Worm (Caenorhabditis elegans) whole organism, mixed stage, embryonic: ENCODE results near the gene clec-203.

Source experiments
- M03D4.4 ChIP-seq: sonication (generic microtip); optimal IDR thresholded peaks from 2 replicates; lab custom pipeline; 2017; ENCODE audit warnings: mild to moderate bottlenecking, missing genetic modification characterization, missing compliant biosample characterization
- bed-3 ChIP-seq: fragments of 200-800 bp; sonication (Bioruptor generic); optimal IDR thresholded peaks from 3 replicates; lab custom pipeline; 2018; ENCODE audit warnings: mild to moderate bottlenecking, missing genetic modification characterization, moderate library complexity, missing compliant biosample characterization
- blmp-1 ChIP-seq: fragments of 150-350 bp; optimal IDR thresholded peaks from 2 replicates; lab custom pipeline; 2014; ENCODE audit warnings: missing biosample characterization, missing genetic modification characterization
- ceh-43 ChIP-seq: fragments of 200-800 bp; sonication (Bioruptor generic); optimal IDR thresholded peaks from 2 replicates; lab custom pipeline; 2018; ENCODE audit warnings: mild to moderate bottlenecking, missing genetic modification characterization, moderate library complexity, missing compliant biosample characterization
- ces-1 ChIP-seq: fragments of 150-350 bp; optimal IDR thresholded peaks from 2 replicates; lab custom pipeline; 2014; ENCODE audit warnings: missing biosample characterization, missing genetic modification reagents, missing genetic modification characterization
- cnd-1 ChIP-seq: fragments of 200-800 bp; sonication (Bioruptor generic); optimal IDR thresholded peaks from 2 replicates; lab custom pipeline; 2018; ENCODE audit warnings: mild to moderate bottlenecking, missing genetic modification characterization, missing compliant biosample characterization
- elt-1 ChIP-seq: sonication (generic microtip); optimal IDR thresholded peaks from 2 replicates; lab custom pipeline; 2017; ENCODE audit warnings: missing genetic modification characterization, mild to moderate bottlenecking, missing compliant biosample characterization, antibody characterized with exemption, moderate library complexity, borderline replicate concordance; ENCODE audit not compliant: insufficient read depth
- elt-3 ChIP-seq: fragments of 150-350 bp; optimal IDR thresholded peaks from 2 replicates; lab custom pipeline; 2014; ENCODE audit warnings: missing biosample characterization, missing genetic modification characterization
- flh-1 ChIP-seq: fragments of 200-800 bp; sonication (Bioruptor generic); optimal IDR thresholded peaks from 2 replicates; lab custom pipeline; 2018; ENCODE audit warnings: mild to moderate bottlenecking, missing genetic modification characterization, moderate library complexity, missing compliant biosample characterization
- ham-2 ChIP-seq: fragments of 200-800 bp; sonication (Bioruptor generic); optimal IDR thresholded peaks from 2 replicates; lab custom pipeline; 2018; ENCODE audit warnings: mild to moderate bottlenecking, missing genetic modification characterization, missing compliant biosample characterization
- hlh-1 ChIP-seq: fragments of 150-350 bp; optimal IDR thresholded peaks from 2 replicates; lab custom pipeline; 2014; ENCODE audit warnings: missing biosample characterization, missing genetic modification reagents, missing genetic modification characterization
- lin-32 ChIP-seq: fragments of 200-800 bp; sonication (Bioruptor generic); optimal IDR thresholded peaks from 2 replicates; lab custom pipeline; 2018; ENCODE audit warnings: mild to moderate bottlenecking, missing genetic modification characterization, missing compliant biosample characterization
- lsy-2 ChIP-seq: fragments of 150-350 bp; optimal IDR thresholded peaks from 2 replicates; lab custom pipeline; 2014; ENCODE audit warnings: missing biosample characterization, missing genetic modification characterization
- mab-5 ChIP-seq: fragments of 150-350 bp; optimal IDR thresholded peaks from 2 replicates; lab custom pipeline; 2014; ENCODE audit warnings: missing biosample characterization, missing genetic modification characterization
- mep-1 ChIP-seq: fragments of 150-350 bp; optimal IDR thresholded peaks from 2 replicates; lab custom pipeline; 2017; ENCODE audit warnings: missing biosample characterization, missing genetic modification reagents, missing genetic modification characterization, inconsistent platforms
- mls-2 ChIP-seq: sonication (generic microtip); optimal IDR thresholded peaks from 2 replicates; lab custom pipeline; 2016; ENCODE audit warnings: mild to moderate bottlenecking, missing genetic modification characterization, moderate library complexity, missing compliant biosample characterization
- nhr-12 ChIP-seq: fragments of 150-350 bp; optimal IDR thresholded peaks from 2 replicates; lab custom pipeline; 2014; ENCODE audit warnings: missing biosample characterization, missing genetic modification characterization
- nhr-237 ChIP-seq: fragments of 150-350 bp; optimal IDR thresholded peaks from 2 replicates; lab custom pipeline; 2014; ENCODE audit warnings: missing biosample characterization, missing genetic modification characterization
- nhr-28 ChIP-seq: fragments of 150-350 bp; optimal IDR thresholded peaks from 2 replicates; lab custom pipeline; 2014; ENCODE audit warnings: missing biosample characterization, missing genetic modification characterization
- sem-2 ChIP-seq: fragments of 200-800 bp; sonication (Bioruptor generic); optimal IDR thresholded peaks from 2 replicates; lab custom pipeline; 2018; ENCODE audit warnings: mild to moderate bottlenecking, missing genetic modification characterization, missing compliant biosample characterization
- snpc-4 ChIP-seq: fragments of 150-350 bp; optimal IDR thresholded peaks from 2 replicates; lab custom pipeline; 2014; ENCODE audit warnings: missing biosample characterization, missing genetic modification characterization
- sptf-1 ChIP-seq: sonication (generic microtip); optimal IDR thresholded peaks from 2 replicates; lab custom pipeline; 2017; ENCODE audit warnings: mild to moderate bottlenecking, missing genetic modification characterization, moderate library complexity, missing compliant biosample characterization
- unc-120 ChIP-seq: sonication (generic microtip); optimal IDR thresholded peaks from 2 replicates; lab custom pipeline; 2017; ENCODE audit warnings: missing genetic modification characterization, missing compliant biosample characterization; ENCODE audit not compliant: poor library complexity, severe bottlenecking
- zip-8 ChIP-seq: fragments of 150-350 bp; optimal IDR thresholded peaks from 2 replicates; lab custom pipeline; 2014; ENCODE audit warnings: missing biosample characterization, missing genetic modification characterization

clec-203 gene

DNA sequence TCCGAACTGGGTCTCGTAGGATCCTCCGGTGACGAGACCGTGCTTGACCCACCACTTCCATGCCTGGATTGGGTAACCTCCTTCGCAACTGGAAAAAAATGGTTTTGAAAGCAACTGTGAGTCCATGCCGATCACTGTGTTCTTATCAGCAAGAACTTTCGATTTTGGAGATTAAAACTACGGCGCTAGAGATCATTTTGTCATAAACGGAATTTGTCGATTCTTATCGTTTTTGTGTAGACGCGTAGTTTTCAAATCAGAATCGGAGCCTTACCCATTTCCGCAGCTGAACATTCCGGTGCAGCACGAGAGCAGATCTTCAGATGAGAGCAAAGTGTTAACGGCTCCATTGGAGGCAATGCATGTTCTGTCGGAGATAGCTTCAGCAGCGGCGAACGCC, 45.1 kb downstream of the clec-203 start:
- TF ChIP-seq sptf-1 (tag; lab: Kevin White, UChicago) = no peak
- no peak for TF ChIP-seq hlh-1 (tag; lab: Kevin White, UChicago)
- TF ChIP-seq sem-2 (GFP tag; lab: Kevin White, UChicago) = no peak
- no peak for TF ChIP-seq bed-3 (GFP tag; lab: Kevin White, UChicago)
- no peak for TF ChIP-seq M03D4.4 (tag; lab: Kevin White, UChicago)
- TF ChIP-seq unc-120 (tag; lab: Kevin White, UChicago) = no peak
- TF ChIP-seq blmp-1 (tag; lab: Kevin White, UChicago) = no peak
- no peak for TF ChIP-seq ham-2 (GFP tag; lab: Kevin White, UChicago)
- TF ChIP-seq zip-8 = no peak
- TF ChIP-seq ces-1 (GFP tag; lab: Kevin White, UChicago) = no peak
- no peak for TF ChIP-seq nhr-237 (tag; lab: Kevin White, UChicago)
- TF ChIP-seq mls-2 (tag; lab: Kevin White, UChicago) = no peak
- no peak for TF ChIP-seq elt-1 (tag; lab: Kevin White, UChicago)
- no peak for TF ChIP-seq snpc-4 (tag; lab: Kevin White, UChicago)
- no peak for TF ChIP-seq nhr-12 (tag; lab: Kevin White, UChicago)
- no peak for TF ChIP-seq cnd-1 (tag; lab: Kevin White, UChicago)
- no peak for TF ChIP-seq lin-32
- TF ChIP-seq, all 35 proteins: peak for 0

- no peak for TF ChIP-seq cnd-1 (tag; lab: Kevin White, UChicago)
- no peak for TF ChIP-seq lsy-2 (tag; lab: Kevin White, UChicago)
- TF ChIP-seq elt-1 (tag; lab: Kevin White, UChicago) = no peak
- no peak for TF ChIP-seq M03D4.4 (tag; lab: Kevin White, UChicago)
- TF ChIP-seq ceh-43 (GFP tag; lab: Kevin White, UChicago) = no peak
- no peak for TF ChIP-seq hlh-1 (tag; lab: Kevin White, UChicago)
These were observed 45.8 kb downstream of the clec-203 start, which contains the start of gene cpr-5 for ce11 chrV:1133840-1134239. cpr-5 (minus strand) TSS chrV:1134036.

DNA sequence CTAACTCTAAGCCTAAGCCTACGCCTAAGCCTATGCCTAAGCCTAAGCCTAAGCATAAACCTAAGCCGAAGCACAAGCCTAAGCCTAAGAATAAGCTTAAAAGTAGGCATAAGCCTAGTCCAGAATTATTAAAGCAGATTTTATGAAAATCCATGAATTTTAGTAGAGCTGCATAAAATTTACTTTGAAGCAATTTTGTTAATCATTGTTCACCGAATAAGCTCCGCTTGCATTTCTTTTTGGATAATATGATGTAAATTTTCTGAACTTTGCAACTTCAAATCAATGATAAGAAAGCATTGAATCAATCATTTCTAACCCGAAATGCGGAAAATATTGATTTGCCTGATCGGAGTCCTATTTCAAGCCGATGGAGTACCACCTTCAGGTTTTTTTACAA, 46.2 kb downstream of the clec-203 start, which contains the start of gene cpr-8:
Gene cpr-8, plus strand, starts transcription at position 301 of the 400 bp plus-strand sequence.
- no peak for TF ChIP-seq ceh-43 (GFP tag; lab: Kevin White, UChicago)
- no peak for TF ChIP-seq nhr-237 (tag; lab: Kevin White, UChicago)
- no peak for TF ChIP-seq nhr-12 (tag; lab: Kevin White, UChicago)
- no peak for TF ChIP-seq elt-3 (tag; lab: Kevin White, UChicago)
- no peak for TF ChIP-seq M03D4.4 (tag; lab: Kevin White, UChicago)
- TF ChIP-seq unc-120 (tag; lab: Kevin White, UChicago) = no peak
- no peak for TF ChIP-seq nhr-28 (tag; lab: Kevin White, UChicago)
- no peak for TF ChIP-seq sem-2 (GFP tag; lab: Kevin White, UChicago)
- TF ChIP-seq zip-8 = no peak
- TF ChIP-seq mab-5 (tag; lab: Kevin White, UChicago) = no peak
- TF ChIP-seq snpc-4 (tag; lab: Kevin White, UChicago) = no peak
- no peak for TF ChIP-seq mep-1 (tag; lab: Kevin White, UChicago)
- TF ChIP-seq flh-1 (GFP tag; lab: Kevin White, UChicago) = no peak
